Fruit fly (Drosophila melanogaster): ENCODE measurements around the gene rdgA.

DNA sequence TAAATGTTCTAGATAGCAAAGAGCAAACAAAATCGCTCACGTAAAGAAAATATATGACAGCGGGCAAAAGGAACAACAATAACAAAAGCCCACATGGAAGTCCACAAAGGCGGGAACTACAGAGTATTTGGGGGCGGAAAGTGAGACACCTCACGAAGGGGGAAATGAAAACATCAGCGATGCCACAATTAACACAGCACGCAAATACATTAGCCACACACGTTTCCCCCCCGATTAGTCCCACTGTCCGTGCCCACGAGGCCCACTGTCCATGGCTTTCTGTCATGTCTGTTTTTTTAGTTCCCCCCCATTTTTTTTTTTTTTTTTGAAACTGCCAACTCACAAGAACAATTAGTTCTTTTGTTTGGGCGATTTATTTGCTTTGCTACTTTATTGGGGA, 22.9 kb upstream of the rdgA start:
- no peak for TF ChIP-seq EcR (GFP tag; optimal IDR thresholded peaks at IDR 0.05)
- no peak for TF ChIP-seq CG17806 (tag; optimal IDR thresholded peaks at IDR 0.05)
- no peak for TF ChIP-seq Pif1A (GFP tag; optimal IDR thresholded peaks at IDR 0.05)
